Worm (Caenorhabditis elegans) whole organism, mixed stage, embryonic: ENCODE results near the gene F55G7.1.

Source experiments
- bed-3 ChIP-seq: fragments of 200-800 bp; sonication (Bioruptor generic); optimal IDR thresholded peaks from 3 replicates; lab custom pipeline; 2018; ENCODE audit warnings: mild to moderate bottlenecking, missing genetic modification characterization, moderate library complexity, missing compliant biosample characterization
- ceh-83 ChIP-seq: fragments of 200-800 bp; sonication (Bioruptor generic); optimal IDR thresholded peaks from 2 replicates; lab custom pipeline; 2018; ENCODE audit warnings: mild to moderate bottlenecking, missing genetic modification characterization, missing compliant biosample characterization
- drap-1 ChIP-seq: fragments of 200-800 bp; sonication (Bioruptor generic); optimal IDR thresholded peaks from 3 replicates; lab custom pipeline; 2018; ENCODE audit warnings: mild to moderate bottlenecking, missing genetic modification characterization, missing compliant biosample characterization
- elt-3 ChIP-seq: fragments of 150-350 bp; optimal IDR thresholded peaks from 2 replicates; lab custom pipeline; 2014; ENCODE audit warnings: missing biosample characterization, missing genetic modification characterization
- mab-5 ChIP-seq: fragments of 150-350 bp; optimal IDR thresholded peaks from 2 replicates; lab custom pipeline; 2014; ENCODE audit warnings: missing biosample characterization, missing genetic modification characterization
- nhr-237 ChIP-seq: fragments of 150-350 bp; optimal IDR thresholded peaks from 2 replicates; lab custom pipeline; 2014; ENCODE audit warnings: missing biosample characterization, missing genetic modification characterization
- nhr-28 ChIP-seq: fragments of 150-350 bp; optimal IDR thresholded peaks from 2 replicates; lab custom pipeline; 2014; ENCODE audit warnings: missing biosample characterization, missing genetic modification characterization
- sptf-1 ChIP-seq: sonication (generic microtip); optimal IDR thresholded peaks from 2 replicates; lab custom pipeline; 2017; ENCODE audit warnings: mild to moderate bottlenecking, missing genetic modification characterization, moderate library complexity, missing compliant biosample characterization
- unc-39 ChIP-seq: fragments of 150-350 bp; optimal IDR thresholded peaks from 2 replicates; lab custom pipeline; 2014; ENCODE audit warnings: missing biosample characterization, missing genetic modification characterization
- ztf-11 ChIP-seq: fragments of 150-350 bp; optimal IDR thresholded peaks from 2 replicates; lab custom pipeline; 2014; ENCODE audit warnings: missing biosample characterization, missing genetic modification characterization

DNA sequence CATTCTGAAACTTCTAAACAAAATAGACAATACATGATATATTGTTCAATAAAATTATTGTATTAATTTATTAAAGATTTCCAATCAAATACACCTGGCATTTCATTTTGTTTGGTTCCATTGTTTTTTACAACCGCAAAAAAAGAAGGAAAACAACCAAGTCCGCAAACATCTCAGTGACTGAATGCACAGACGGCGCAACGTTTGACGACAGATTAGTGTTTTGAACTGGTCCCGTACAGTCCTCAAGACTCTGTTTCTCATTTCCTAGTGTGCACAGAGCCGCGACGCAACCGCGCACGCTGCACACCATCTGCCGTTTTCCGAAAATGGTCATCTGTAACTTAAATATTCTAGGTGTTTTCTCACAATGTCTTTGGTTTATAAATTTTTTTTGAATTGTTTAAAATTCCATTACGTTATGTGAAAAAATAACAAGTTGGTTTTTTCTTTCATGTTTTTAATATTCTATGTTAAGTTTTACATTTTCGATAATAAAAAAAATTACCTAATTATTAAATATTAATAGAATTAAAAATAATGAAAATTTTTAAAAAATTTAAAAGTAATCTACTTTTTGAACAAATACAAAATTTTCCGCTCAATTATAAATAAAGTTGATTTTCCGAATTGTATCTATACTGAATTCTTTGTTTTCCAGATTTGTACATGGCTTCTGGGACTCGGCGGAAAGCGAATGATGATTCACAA is 24.1 kb downstream of the F55G7.1 start, which contains the start of gene lsd-1:
- TF ChIP-seq mab-5 (tag; lab: Kevin White, UChicago) = no peak
- no peak for TF ChIP-seq ceh-83 (GFP tag; lab: Kevin White, UChicago)
- no peak for TF ChIP-seq elt-3 (tag; lab: Kevin White, UChicago)
- TF ChIP-seq nhr-237 (tag; lab: Kevin White, UChicago) = no peak
- TF ChIP-seq drap-1 (GFP tag; lab: Kevin White, UChicago) = no peak
- TF ChIP-seq sptf-1 = no peak
- no peak for TF ChIP-seq nhr-28 (tag; lab: Kevin White, UChicago)
- no peak for TF ChIP-seq ztf-11 (tag; lab: Kevin White, UChicago)
- TF ChIP-seq unc-39 (tag; lab: Kevin White, UChicago) = no peak
- no peak for TF ChIP-seq bed-3
